Fruit fly (Drosophila melanogaster) whole organism, prepupa: ENCODE data around the gene tsl.
A peak's percentile ranks its signal among the peaks of the same experiment; 100 is the strongest.

Experiments
- CG11762 ChIP-seq: fragments of 200-800 bp; sonication (Bioruptor generic); optimal IDR thresholded peaks from 3 replicates; lab custom pipeline; 2016; ENCODE audit warnings: missing biosample characterization, missing genetic modification characterization; ENCODE audit not compliant: insufficient read depth
- CG1621 ChIP-seq: fragments of 200-800 bp; sonication (Bioruptor generic); optimal IDR thresholded peaks from 3 replicates; lab custom pipeline; 2018; ENCODE audit warnings: missing biosample characterization, mild to moderate bottlenecking, missing genetic modification characterization
- CG31627 ChIP-seq: fragments of 200-800 bp; sonication (Bioruptor generic); optimal IDR thresholded peaks from 3 replicates; lab custom pipeline; 2016; ENCODE audit warnings: missing biosample characterization, missing genetic modification characterization
- CG6163 ChIP-seq: fragments of 200-800 bp; sonication (Bioruptor generic); IDR thresholded peaks from 3 replicates; pipeline ENCODE4 v1.3.6; 2022; ENCODE audit warnings: missing biosample characterization, missing genetic modification characterization
- CG8319 ChIP-seq: fragments of 200-800 bp; sonication (Bioruptor generic); optimal IDR thresholded peaks from 3 replicates; lab custom pipeline; 2016; ENCODE audit warnings: missing biosample characterization, missing genetic modification characterization
- CG9139 ChIP-seq: fragments of 200-800 bp; sonication (Bioruptor generic); optimal IDR thresholded peaks from 3 replicates; lab custom pipeline; 2017; ENCODE audit warnings: missing biosample characterization, mild to moderate bottlenecking, missing genetic modification characterization
- Eip75B ChIP-seq: fragments of 200-800 bp; sonication (Bioruptor generic); optimal IDR thresholded peaks from 3 replicates; lab custom pipeline; 2016; ENCODE audit warnings: missing biosample characterization, missing genetic modification characterization
- Met ChIP-seq: fragments of 200-800 bp; sonication (Bioruptor generic); optimal IDR thresholded peaks from 3 replicates; lab custom pipeline; 2016; ENCODE audit warnings: missing biosample characterization, missing genetic modification characterization
- OdsH ChIP-seq: fragments of 200-800 bp; sonication (Bioruptor generic); optimal IDR thresholded peaks from 3 replicates; lab custom pipeline; 2016; ENCODE audit warnings: missing biosample characterization, missing genetic modification characterization
- Sox102F ChIP-seq: fragments of 200-800 bp; sonication (Bioruptor generic); optimal IDR thresholded peaks from 2 replicates; lab custom pipeline; 2016; ENCODE audit warnings: missing biosample characterization, mild to moderate bottlenecking, missing genetic modification characterization
- acj6 ChIP-seq: fragments of 200-800 bp; sonication (Bioruptor generic); optimal IDR thresholded peaks from 3 replicates; lab custom pipeline; 2016; ENCODE audit warnings: missing biosample characterization, missing genetic modification characterization
- pdm3 ChIP-seq: fragments of 200-800 bp; sonication (Bioruptor generic); optimal IDR thresholded peaks from 3 replicates; lab custom pipeline; 2016; ENCODE audit warnings: missing biosample characterization, missing genetic modification characterization

DNA sequence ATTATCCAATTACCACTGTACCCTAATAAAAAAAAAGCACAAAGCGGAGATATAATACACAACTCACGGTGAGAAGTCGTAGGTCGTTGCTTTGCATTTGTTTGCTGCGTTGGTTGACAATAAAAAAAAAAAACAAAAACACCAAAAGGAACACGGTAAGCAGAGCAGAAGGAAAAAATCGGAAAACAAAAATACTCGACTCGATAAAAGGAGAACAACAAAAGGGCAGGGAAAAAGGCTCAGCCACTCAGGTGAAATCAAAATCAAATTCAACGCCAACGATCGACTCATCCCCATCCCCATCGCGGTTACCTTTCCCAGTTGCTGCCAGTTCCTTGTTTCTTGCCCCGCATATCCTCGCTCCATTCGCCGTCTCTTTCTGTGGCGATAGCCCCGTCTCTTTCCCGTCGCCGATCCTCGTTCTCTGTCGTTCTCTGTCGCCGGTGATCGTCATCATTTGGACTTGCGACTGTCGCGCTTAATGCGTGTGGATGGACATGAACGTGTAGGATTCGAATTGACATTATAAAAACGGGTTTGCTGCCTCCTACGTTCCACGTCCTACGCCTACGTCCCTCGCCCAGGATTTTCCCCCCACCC, 42.2 kb upstream of the tsl start:
- TF ChIP-seq pdm3 (GFP tag; lab: Kevin White, UChicago) (no peak), Met (GFP tag; lab: Kevin White, UChicago) (no peak), CG11762 (GFP tag; lab: Kevin White, UChicago) (no peak), OdsH (GFP tag; lab: Kevin White, UChicago) (no peak), Eip75B (GFP tag; lab: Kevin White, UChicago) (no peak), CG1621 (tag; lab: Kevin White, UChicago) (peak; percentile 11), acj6 (GFP tag; lab: Kevin White, UChicago) (no peak), CG31627 (GFP tag; lab: Kevin White, UChicago) (no peak), Sox102F (GFP tag; lab: Kevin White, UChicago) (no peak), CG8319 (no peak), CG9139 (GFP tag; lab: Kevin White, UChicago) (peak; percentile 81), CG6163 (peak; percentile 14; the same call in 2 of the 3 replicates)
